Worm (Caenorhabditis elegans) whole organism, dauer: Measurements from ENCODE around the gene C53A3.3.

Experiments
- unc-62 ChIP-seq: sonication (generic microtip); optimal IDR thresholded peaks from 2 replicates; lab custom pipeline; 2017; ENCODE audit warnings: missing biosample characterization, missing genetic modification reagents, missing genetic modification characterization

C53A3.3 gene

ce11 chrV:5756193-5756592 lies at the start of gene C53A3.3:
Gene C53A3.3, plus strand, starts transcription at chrV:5756493.
- no peak for TF ChIP-seq unc-62 (GFP tag; lab: Kevin White, UChicago)

DNA sequence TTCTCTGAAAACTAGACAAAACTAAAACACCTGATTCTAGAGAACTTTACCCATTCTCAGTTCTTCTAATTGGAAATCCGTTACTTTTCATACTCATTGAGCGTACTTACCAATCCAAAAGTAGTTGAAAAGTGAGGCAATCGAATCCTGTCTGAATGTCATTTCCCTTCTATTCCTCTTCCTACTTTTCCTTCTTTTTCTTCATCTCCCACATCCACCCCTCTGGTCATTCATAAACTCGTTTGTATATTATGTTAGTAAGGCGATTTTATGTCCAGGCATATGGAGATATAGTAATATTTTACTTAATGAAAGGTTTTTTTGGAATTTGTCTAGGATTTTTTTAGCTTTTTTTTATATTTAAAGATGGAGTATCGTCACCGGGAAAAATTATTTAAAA lies 48.0 kb upstream of the C53A3.3 start:
- no peak for TF ChIP-seq unc-62 (GFP tag; lab: Kevin White, UChicago)

- no peak for TF ChIP-seq unc-62 (GFP tag; lab: Kevin White, UChicago)
Measured at ce11 chrV:5712189-5712588, 44.1 kb upstream of the C53A3.3 start.

DNA sequence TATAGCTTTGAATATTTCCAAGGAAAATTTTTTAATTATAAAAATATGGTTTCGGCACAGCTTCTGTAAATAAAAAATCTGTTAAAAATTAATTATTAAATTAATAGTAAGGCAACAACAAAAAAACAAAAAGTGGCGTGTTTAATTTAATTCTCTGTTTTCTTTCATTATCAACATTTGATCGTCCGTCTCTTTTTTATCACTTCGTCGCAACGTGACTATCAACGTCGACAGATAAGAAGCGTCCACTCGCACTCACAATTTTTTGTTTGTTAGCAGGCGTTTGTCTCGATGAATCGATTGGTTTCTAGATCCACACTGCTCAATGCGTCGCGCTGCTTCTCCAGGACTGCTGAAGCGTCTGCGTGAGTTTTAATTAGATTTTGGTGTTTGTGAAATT lies 43.6 kb upstream of the C53A3.3 start, which contains the start of gene gcst-1:
gcst-1 (plus strand) TSS at position 277 of the 400 bp plus-strand sequence.
- no peak for TF ChIP-seq unc-62 (GFP tag; lab: Kevin White, UChicago)

DNA sequence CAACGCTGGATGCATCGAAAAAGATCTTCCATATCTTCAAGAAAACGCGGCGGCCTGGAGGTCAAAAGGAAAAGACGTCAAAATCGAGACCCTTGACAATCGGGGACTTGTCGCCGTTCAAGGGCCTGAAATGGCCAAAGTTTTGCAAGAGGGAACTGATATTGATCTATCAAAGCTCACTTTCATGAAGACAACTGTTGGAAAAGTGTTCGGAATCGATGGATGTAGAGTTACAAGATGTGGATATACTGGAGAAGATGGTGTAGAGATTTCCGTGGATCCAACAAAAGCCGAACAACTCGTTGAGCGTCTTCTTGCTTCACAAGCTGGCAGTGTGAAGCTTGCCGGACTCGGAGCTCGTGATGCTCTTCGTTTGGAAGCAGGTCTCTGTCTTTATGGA lies 42.8 kb upstream of the C53A3.3 start:
- TF ChIP-seq unc-62 (GFP tag; lab: Kevin White, UChicago): no peak

DNA sequence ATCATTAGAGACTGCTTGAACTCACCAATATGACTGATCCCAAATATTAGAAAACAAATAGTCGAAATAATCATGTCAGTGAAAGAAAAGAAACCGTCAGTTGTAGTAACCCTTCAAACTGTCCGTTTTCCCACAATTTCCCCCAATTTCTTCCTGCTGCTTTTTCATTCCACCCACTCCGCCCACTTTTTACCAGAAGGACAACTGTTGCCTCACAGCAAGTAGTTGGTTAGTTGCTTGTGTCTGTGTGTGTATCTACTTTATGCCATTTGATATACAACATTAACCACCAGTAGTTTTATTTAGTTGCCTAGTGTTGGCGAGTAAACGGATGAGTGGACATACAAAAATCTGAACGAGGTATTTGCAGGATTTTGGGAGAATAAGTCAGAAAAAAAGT lies 39.8 kb upstream of the C53A3.3 start, which contains the start of gene K09H11.9:
K09H11.9 (minus strand) TSS at position 101 of the 400 bp plus-strand sequence.
- no peak for TF ChIP-seq unc-62 (GFP tag; lab: Kevin White, UChicago)

DNA sequence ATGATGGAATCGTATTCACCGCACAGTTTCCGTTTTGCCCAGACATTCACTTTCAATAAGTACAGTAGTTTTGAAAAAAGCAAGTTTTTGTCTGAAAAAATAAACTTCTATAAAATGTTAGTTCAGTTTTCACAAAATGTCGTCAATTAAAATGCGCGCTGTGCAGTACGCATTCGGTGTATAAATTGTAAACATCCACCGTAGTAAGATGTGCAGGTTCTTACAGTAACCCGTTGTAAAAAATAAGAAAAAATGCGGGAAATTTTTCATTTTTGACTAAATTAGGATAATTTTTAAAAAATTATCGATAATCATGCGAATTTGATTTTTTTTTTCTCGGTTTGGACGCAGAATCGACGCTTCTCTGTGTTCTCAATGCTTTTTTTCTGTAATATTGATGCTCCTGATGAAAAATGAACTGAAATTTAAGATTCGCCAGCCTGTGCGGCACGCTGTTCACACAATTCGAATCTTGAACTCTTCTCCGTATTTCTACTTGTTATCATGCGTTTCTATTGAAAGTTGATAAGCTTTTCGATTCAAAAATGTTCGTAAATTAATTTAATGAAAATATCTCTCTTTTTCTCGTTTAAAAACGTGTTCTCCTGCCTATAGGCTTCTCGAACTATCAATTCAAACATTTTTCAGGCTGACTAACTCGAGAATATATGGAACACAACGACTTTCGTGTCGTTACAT lies 38.9 kb upstream of the C53A3.3 start, which contains the start of gene rga-3:
rga-3 (plus strand) TSS at position 649 of the 699 bp plus-strand sequence.
- TF ChIP-seq unc-62 (GFP tag; lab: Kevin White, UChicago): no peak

ce11 chrV:5722093-5722492 lies 34.2 kb upstream of the C53A3.3 start:
- TF ChIP-seq unc-62 (GFP tag; lab: Kevin White, UChicago): no peak

- TF ChIP-seq unc-62 (GFP tag; lab: Kevin White, UChicago): no peak
Measured at ce11 chrV:5724395-5724794, 31.9 kb upstream of the C53A3.3 start.

ce11 chrV:5726463-5726862 lies 29.8 kb upstream of the C53A3.3 start, which contains the start of gene K09H11.4:
Gene K09H11.4, minus strand, starts transcription at chrV:5726563.
- TF ChIP-seq unc-62 (GFP tag; lab: Kevin White, UChicago): no peak

DNA sequence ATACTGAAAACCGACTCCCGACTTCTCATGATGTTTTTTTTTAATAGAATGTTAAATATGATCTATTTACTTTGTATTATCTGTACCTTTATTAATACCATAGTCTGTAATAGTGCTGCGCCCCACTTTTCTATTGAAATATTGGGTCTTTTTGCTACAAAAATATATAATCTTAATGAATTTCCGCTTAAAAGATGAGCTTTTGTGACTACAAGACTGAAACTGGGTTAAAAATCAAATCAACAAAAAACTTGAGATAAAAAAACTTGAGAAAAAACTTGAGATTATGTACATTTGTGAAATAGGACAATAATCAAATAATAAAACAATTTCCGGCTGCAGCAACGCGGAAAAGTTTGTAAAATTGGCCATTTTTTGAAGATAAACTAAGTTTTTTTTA lies 25.5 kb upstream of the C53A3.3 start, which contains the start of gene K09H11.15:
K09H11.15 (minus strand) TSS at position 101 of the 400 bp plus-strand sequence.
- TF ChIP-seq unc-62 (GFP tag; lab: Kevin White, UChicago): no peak

ce11 chrV:5736068-5736467 lies 20.2 kb upstream of the C53A3.3 start, which contains the start of gene K09H11.6:
Gene K09H11.6, minus strand, starts transcription at chrV:5736168.
- TF ChIP-seq unc-62 (GFP tag; lab: Kevin White, UChicago): no peak

- no peak for TF ChIP-seq unc-62 (GFP tag; lab: Kevin White, UChicago)
Measured at ce11 chrV:5739438-5739837, 16.9 kb upstream of the C53A3.3 start.

- TF ChIP-seq unc-62 (GFP tag; lab: Kevin White, UChicago): no peak
Measured at ce11 chrV:5741237-5741636, 15.1 kb upstream of the C53A3.3 start.

ce11 chrV:5746237-5746636 lies 10.1 kb upstream of the C53A3.3 start:
- no peak for TF ChIP-seq unc-62 (GFP tag; lab: Kevin White, UChicago)

- no peak for TF ChIP-seq unc-62 (GFP tag; lab: Kevin White, UChicago)
Measured at ce11 chrV:5747519-5747918, 8.8 kb upstream of the C53A3.3 start, which contains the start of gene acds-10. Gene acds-10, plus strand, starts transcription at chrV:5747819.

ce11 chrV:5753432-5753831 lies 2.9 kb upstream of the C53A3.3 start, which contains the start of gene pgph-1:
Gene pgph-1, minus strand, starts transcription at chrV:5753532.
- TF ChIP-seq unc-62 (GFP tag; lab: Kevin White, UChicago): no peak
